Fruit fly (Drosophila melanogaster) whole organism, wandering third instar larva: Measurements from ENCODE around the gene CG15014.
A peak's percentile ranks its signal among the peaks of the same experiment; 100 is the strongest.

Source experiments
- Abd-B ChIP-seq: fragments of >200 bp; optimal IDR thresholded peaks from 2 replicates; lab custom pipeline; 2017; ENCODE audit warnings: missing biosample characterization, missing genetic modification characterization
- Dfd ChIP-seq: fragments of >200 bp; optimal IDR thresholded peaks from 2 replicates; lab custom pipeline; 2017; ENCODE audit warnings: missing biosample characterization, missing genetic modification characterization
- GATAd ChIP-seq: sonication (Bioruptor generic); optimal IDR thresholded peaks from 2 replicates; lab custom pipeline; 2016; ENCODE audit warnings: missing biosample characterization, missing genetic modification characterization
- Hr83 ChIP-seq: fragments of 200-300 bp; sonication (Bioruptor generic); optimal IDR thresholded peaks from 2 replicates; lab custom pipeline; 2016; ENCODE audit warnings: missing biosample characterization, mild to moderate bottlenecking, missing genetic modification characterization, moderate library complexity; ENCODE audit not compliant: poor library complexity, severe bottlenecking
- OdsH ChIP-seq: fragments of 200-800 bp; sonication (Bioruptor generic); optimal IDR thresholded peaks from 2 replicates; lab custom pipeline; 2016; ENCODE audit warnings: missing biosample characterization, mild to moderate bottlenecking, missing genetic modification characterization
- h ChIP-seq: fragments of 200-800 bp; sonication (Bioruptor generic); optimal IDR thresholded peaks from 3 replicates; lab custom pipeline; 2016; ENCODE audit warnings: missing biosample characterization, mild to moderate bottlenecking, missing genetic modification characterization
- pan ChIP-seq: fragments of >200 bp; optimal IDR thresholded peaks from 2 replicates; lab custom pipeline; 2017
- sage ChIP-seq: fragments of 200-800 bp; sonication (Bioruptor generic); optimal IDR thresholded peaks from 2 replicates; lab custom pipeline; 2016; ENCODE audit warnings: missing biosample characterization, mild to moderate bottlenecking, missing genetic modification characterization
- sv ChIP-seq: fragments of 200-800 bp; sonication (Bioruptor generic); optimal IDR thresholded peaks from 3 replicates; lab custom pipeline; 2016; ENCODE audit warnings: missing biosample characterization, missing genetic modification characterization

dm6 chr3L:4367339-4367738 lies 45.3 kb upstream of the CG15014 start, which contains the start of gene CG11342:
- TF ChIP-seq GATAd (GFP tag; lab: Kevin White, UChicago) (no peak), sage (GFP tag; lab: Kevin White, UChicago) (no peak), sv (GFP tag; lab: Kevin White, UChicago) (no peak), Dfd (GFP tag; lab: Kevin White, UChicago) (no peak), Abd-B (GFP tag; lab: Kevin White, UChicago) (no peak), h (GFP tag; lab: Kevin White, UChicago) (no peak), Hr83 (GFP tag; lab: Kevin White, UChicago) (peak; percentile 84), OdsH (GFP tag; lab: Kevin White, UChicago) (peak; percentile 11), pan (lab: Kevin White, UChicago) (no peak)
